Worm (Caenorhabditis elegans) whole organism, L4 larva: ENCODE measurements around the gene mct-4.

Source experiments
- F37D6.2 ChIP-seq: sonication (generic microtip); optimal IDR thresholded peaks from 2 replicates; lab custom pipeline; 2016; ENCODE audit warnings: mild to moderate bottlenecking, missing genetic modification characterization, missing compliant biosample characterization
- Y5F2A.4 ChIP-seq: fragments of 200-800 bp; sonication (Bioruptor generic); optimal IDR thresholded peaks from 2 replicates; lab custom pipeline; 2018; ENCODE audit warnings: mild to moderate bottlenecking, missing genetic modification characterization, missing compliant biosample characterization
- Y75B8A.6 ChIP-seq: fragments of 200-800 bp; sonication (Bioruptor generic); IDR thresholded peaks from 2 replicates; pipeline ENCODE4 v1.3.6; 2022; ENCODE audit warnings: missing genetic modification reagents, missing genetic modification characterization, missing compliant biosample characterization
- ZK337.2 ChIP-seq: fragments of 200-800 bp; sonication (Bioruptor generic); IDR thresholded peaks from 2 replicates; pipeline ENCODE4 v1.3.6; 2022; ENCODE audit warnings: missing genetic modification reagents, missing genetic modification characterization, missing compliant biosample characterization
- ceh-20 ChIP-seq: fragments of 200-800 bp; sonication (Bioruptor generic); IDR thresholded peaks from 2 replicates; pipeline ENCODE4 v1.3.6; 2022; ENCODE audit warnings: missing genetic modification reagents, missing genetic modification characterization, missing compliant biosample characterization
- ceh-82 ChIP-seq: sonication (generic microtip); optimal IDR thresholded peaks from 2 replicates; lab custom pipeline; 2017; ENCODE audit warnings: missing biosample characterization, missing genetic modification characterization
- ctbp-1 ChIP-seq: fragments of 200-800 bp; sonication (Bioruptor generic); IDR thresholded peaks from 2 replicates; pipeline ENCODE4 v1.3.6; 2022; ENCODE audit warnings: missing genetic modification reagents, missing genetic modification characterization, missing compliant biosample characterization
- daf-16 ChIP-seq, 3 experiments: sonication (generic microtip); optimal IDR thresholded peaks; 2 replicates each; lab custom pipeline; 2016 to 2017; ENCODE audit warnings: missing genetic modification characterization in 3 of 3, missing genetic modification reagents in 3 of 3, mild to moderate bottlenecking in 2 of 3, missing compliant biosample characterization in 2 of 3, missing biosample characterization in 1 of 3, moderate library complexity in 1 of 3
- daf-19 ChIP-seq: fragments of 200-800 bp; sonication (Bioruptor generic); conservative IDR thresholded peaks from 2 replicates; pipeline ENCODE4 v1.3.6; 2022; ENCODE audit warnings: missing genetic modification characterization, missing compliant biosample characterization
- daf-8 ChIP-seq: fragments of 200-800 bp; sonication (Bioruptor generic); IDR thresholded peaks from 2 replicates; pipeline ENCODE4 v1.3.6; 2022; ENCODE audit warnings: missing genetic modification characterization, missing compliant biosample characterization
- dmd-8 ChIP-seq: fragments of 200-800 bp; sonication (Bioruptor generic); IDR thresholded peaks from 2 replicates; pipeline ENCODE4 v1.3.6; 2022; ENCODE audit warnings: missing genetic modification characterization, missing compliant biosample characterization
- egl-43 ChIP-seq: fragments of 200-800 bp; sonication (Bioruptor generic); IDR thresholded peaks from 2 replicates; pipeline ENCODE4 v1.3.6; 2022; ENCODE audit warnings: missing genetic modification reagents, missing genetic modification characterization, missing compliant biosample characterization
- hlh-11 ChIP-seq: fragments of 200-800 bp; sonication (Bioruptor generic); optimal IDR thresholded peaks from 2 replicates; lab custom pipeline; 2018; ENCODE audit warnings: mild to moderate bottlenecking, missing genetic modification characterization, missing compliant biosample characterization
- hlh-30 ChIP-seq: sonication (generic microtip); optimal IDR thresholded peaks from 2 replicates; lab custom pipeline; 2017; ENCODE audit warnings: antibody characterized with exemption, mild to moderate bottlenecking, missing genetic modification characterization, missing compliant biosample characterization; ENCODE audit not compliant: insufficient read depth
- hmg-1.1 ChIP-seq: fragments of 200-800 bp; sonication (Bioruptor generic); IDR thresholded peaks from 2 replicates; pipeline ENCODE4 v1.3.6; 2022; ENCODE audit warnings: missing genetic modification reagents, missing genetic modification characterization, missing compliant biosample characterization
- lim-7 ChIP-seq: fragments of 200-800 bp; sonication (Bioruptor generic); IDR thresholded peaks from 2 replicates; pipeline ENCODE4 v1.3.6; 2022; ENCODE audit warnings: missing genetic modification characterization, missing compliant biosample characterization
- lin-1 ChIP-seq: fragments of 200-800 bp; sonication (Bioruptor generic); IDR thresholded peaks from 2 replicates; pipeline ENCODE4 v1.3.6; 2022; ENCODE audit warnings: missing genetic modification reagents, missing genetic modification characterization, missing compliant biosample characterization
- lin-29 ChIP-seq: fragments of 200-800 bp; sonication (Bioruptor generic); IDR thresholded peaks from 2 replicates; pipeline ENCODE4 v1.3.6; 2022; ENCODE audit warnings: missing genetic modification reagents, missing genetic modification characterization, missing compliant biosample characterization
- lsy-2 ChIP-seq, 2 experiments: fragments of 150-350 bp in 1 of 2; sonication (generic microtip) in 1 of 2; optimal IDR thresholded peaks; 2 replicates each; lab custom pipeline; 2014 to 2017; ENCODE audit warnings: missing biosample characterization in 2 of 2, missing genetic modification characterization in 2 of 2
- mdl-1 ChIP-seq, 2 experiments: fragments of 150-350 bp in 1 of 2; sonication (generic microtip) in 1 of 2; optimal IDR thresholded peaks; 2 replicates each; lab custom pipeline; 2014 to 2017; ENCODE audit warnings: missing biosample characterization in 2 of 2, missing genetic modification characterization in 2 of 2
- mdt-29 ChIP-seq: fragments of 200-800 bp; sonication (Bioruptor generic); IDR thresholded peaks from 2 replicates; pipeline ENCODE4 v1.3.6; 2022; ENCODE audit warnings: missing genetic modification reagents, missing genetic modification characterization, missing compliant biosample characterization
- mep-1 ChIP-seq: fragments of 150-350 bp; sonication (generic microtip); optimal IDR thresholded peaks from 3 replicates; lab custom pipeline; 2014; ENCODE audit warnings: missing biosample characterization, missing genetic modification characterization
- mxl-2 ChIP-seq: fragments of 200-800 bp; sonication (Bioruptor generic); conservative IDR thresholded peaks from 2 replicates; pipeline ENCODE4 v1.3.6; 2022; ENCODE audit warnings: missing genetic modification reagents, missing genetic modification characterization, missing compliant biosample characterization
- mxl-3 ChIP-seq: fragments of 200-800 bp; sonication (Bioruptor generic); optimal IDR thresholded peaks from 2 replicates; lab custom pipeline; 2018; ENCODE audit warnings: mild to moderate bottlenecking, missing genetic modification characterization, missing compliant biosample characterization
- nhr-102 ChIP-seq: sonication (generic microtip); optimal IDR thresholded peaks from 2 replicates; lab custom pipeline; 2016; ENCODE audit warnings: mild to moderate bottlenecking, missing genetic modification characterization, moderate library complexity, missing compliant biosample characterization
- nhr-11 ChIP-seq: fragments of 150-350 bp; optimal IDR thresholded peaks from 2 replicates; lab custom pipeline; 2014; ENCODE audit warnings: missing biosample characterization, missing genetic modification characterization
- nhr-237 ChIP-seq: sonication (generic microtip); optimal IDR thresholded peaks from 2 replicates; lab custom pipeline; 2017; ENCODE audit warnings: missing biosample characterization, missing genetic modification characterization
- nhr-28 ChIP-seq: fragments of 150-350 bp; optimal IDR thresholded peaks from 2 replicates; lab custom pipeline; 2014; ENCODE audit warnings: missing biosample characterization, missing genetic modification characterization
- nhr-41 ChIP-seq: fragments of 200-800 bp; sonication (Bioruptor generic); IDR thresholded peaks from 2 replicates; pipeline ENCODE4 v1.3.6; 2022; ENCODE audit warnings: missing genetic modification reagents, missing genetic modification characterization, missing compliant biosample characterization
- nhr-77 ChIP-seq: fragments of 150-350 bp; optimal IDR thresholded peaks from 2 replicates; lab custom pipeline; 2014; ENCODE audit warnings: missing biosample characterization, missing genetic modification characterization
- php-3 ChIP-seq: fragments of 200-800 bp; sonication (Bioruptor generic); IDR thresholded peaks from 2 replicates; pipeline ENCODE4 v1.3.6; 2022; ENCODE audit warnings: missing genetic modification reagents, missing genetic modification characterization, missing compliant biosample characterization
- saeg-2 ChIP-seq: fragments of 200-800 bp; sonication (Bioruptor generic); IDR thresholded peaks from 2 replicates; pipeline ENCODE4 v1.3.6; 2022; ENCODE audit warnings: missing genetic modification reagents, missing genetic modification characterization, missing compliant biosample characterization
- set-16 ChIP-seq: fragments of 200-800 bp; sonication (Bioruptor generic); IDR thresholded peaks from 2 replicates; pipeline ENCODE4 v1.3.6; 2022; ENCODE audit warnings: missing genetic modification reagents, missing genetic modification characterization, missing compliant biosample characterization
- snpc-1.2 ChIP-seq: fragments of 200-800 bp; sonication (Bioruptor generic); IDR thresholded peaks from 2 replicates; pipeline ENCODE4 v1.3.6; 2022; ENCODE audit warnings: missing genetic modification reagents, missing genetic modification characterization, missing compliant biosample characterization
- unc-62 ChIP-seq, 3 experiments: fragments of 150-350 bp in 1 of 3; sonication (generic microtip); optimal IDR thresholded peaks in 2 of 3; peaks in 1 of 3; 1 replicate in 1 of 3; 2 replicates in 2 of 3; lab custom pipeline; 2014 to 2017; ENCODE audit warnings: missing biosample characterization in 3 of 3, missing genetic modification characterization in 3 of 3, missing genetic modification reagents in 3 of 3, missing genotype in 1 of 3
- vab-7 ChIP-seq: fragments of 200-800 bp; sonication (Bioruptor generic); IDR thresholded peaks from 2 replicates; pipeline ENCODE4 v1.3.6; 2022; ENCODE audit warnings: missing genetic modification reagents, missing genetic modification characterization, missing compliant biosample characterization
- zip-11 ChIP-seq: fragments of 200-800 bp; sonication (Bioruptor generic); IDR thresholded peaks from 2 replicates; pipeline ENCODE4 v1.3.6; 2022; ENCODE audit warnings: missing genetic modification characterization, missing compliant biosample characterization
- ztf-11 ChIP-seq: fragments of 150-350 bp; optimal IDR thresholded peaks from 2 replicates; lab custom pipeline; 2014; ENCODE audit warnings: missing biosample characterization, missing genetic modification characterization

Gene mct-4

ce11 chrX:4961681-4962656, 32.4 kb upstream of the mct-4 start (continued):
- no peak for TF ChIP-seq ceh-82 (tag; lab: Kevin White, UChicago)
- no peak for TF ChIP-seq nhr-41 (GFP tag; lab: Robert Waterston, UW)
- no peak for TF ChIP-seq dmd-8
- 0 out of 2 replicates have a peak, but pooled peaks have one; percentile 34 for TF ChIP-seq php-3
- TF ChIP-seq snpc-1.2 (GFP tag; lab: Robert Waterston, UW): no peak
- TF ChIP-seq F37D6.2 (tag; lab: Kevin White, UChicago): peak; percentile 48
- no peak for TF ChIP-seq ZK337.2 (GFP tag; lab: Robert Waterston, UW)
- TF ChIP-seq Y5F2A.4 (GFP tag; lab: Kevin White, UChicago): no peak
- no peak for TF ChIP-seq lin-29
- TF ChIP-seq vab-7 (GFP tag; lab: Robert Waterston, UW): no peak
- no peak for TF ChIP-seq nhr-102 (tag; lab: Kevin White, UChicago)
- peak; percentile 87 for TF ChIP-seq mep-1 (tag; lab: Kevin White, UChicago)
- peak; percentile 39; the same call in 1 of the 2 replicates for TF ChIP-seq ceh-20 (GFP tag; lab: Robert Waterston, UW)
- peak; percentile 60 for TF ChIP-seq nhr-28 (tag; lab: Kevin White, UChicago)
- TF ChIP-seq zip-11: no peak
- peak; percentile 57 for TF ChIP-seq hlh-11
- peak; percentile 76 for TF ChIP-seq ctbp-1 (GFP tag; lab: Robert Waterston, UW)
- TF ChIP-seq mdt-29 (GFP tag; lab: Robert Waterston, UW): no peak
- peak in 1 of 2 experiments; percentile 32 for TF ChIP-seq daf-16 (GFP tag; optimal IDR thresholded peaks at IDR 0.05; lab: Kevin White, UChicago)
- TF ChIP-seq daf-16 (tag; optimal IDR thresholded peaks at IDR 0.05; lab: Kevin White, UChicago): no peak
- peak; percentile 47 for TF ChIP-seq nhr-77 (tag; lab: Kevin White, UChicago)
- TF ChIP-seq Y75B8A.6 (GFP tag; lab: Robert Waterston, UW): no peak
- peak in 1 of 2 experiments; percentile 85 for TF ChIP-seq unc-62 (GFP tag; optimal IDR thresholded peaks at IDR 0.05 in 1 of 2; lab: Kevin White, UChicago)
- no peak for TF ChIP-seq unc-62 (tag; optimal IDR thresholded peaks at IDR 0.05; lab: Kevin White, UChicago)
- TF ChIP-seq nhr-11 (tag; lab: Kevin White, UChicago): peak; percentile 40
- no peak for TF ChIP-seq nhr-237 (tag; lab: Kevin White, UChicago)
- no peak for TF ChIP-seq daf-19 (GFP tag; lab: Robert Waterston, UW)
- peak; percentile 78 for TF ChIP-seq hmg-1.1 (GFP tag; lab: Robert Waterston, UW)
- TF ChIP-seq saeg-2 (GFP tag; lab: Robert Waterston, UW): 0 out of 2 replicates have a peak, but pooled peaks have one; percentile 15
- TF ChIP-seq mxl-2 (GFP tag; lab: Robert Waterston, UW): no peak
- TF ChIP-seq egl-43 (GFP tag; lab: Robert Waterston, UW): peak; percentile 64; the same call in 1 of the 2 replicates
- TF ChIP-seq daf-8 (GFP tag; lab: Robert Waterston, UW): no peak
- TF ChIP-seq hlh-30: peak; percentile 49
- no peak for TF ChIP-seq lim-7 (GFP tag; lab: Robert Waterston, UW)
- TF ChIP-seq lsy-2 (tag; optimal IDR thresholded peaks at IDR 0.05; lab: Kevin White, UChicago): peak; percentile 36 to 62
- no peak for TF ChIP-seq lin-1
- TF ChIP-seq mdl-1 (tag; optimal IDR thresholded peaks at IDR 0.05; lab: Kevin White, UChicago): peak in 1 of 2 experiments; percentile 50
- no peak for TF ChIP-seq ztf-11 (tag; lab: Kevin White, UChicago)
- TF ChIP-seq set-16 (GFP tag; lab: Robert Waterston, UW): peak; percentile 42; the same call in 1 of the 2 replicates
- peak; percentile 64 for TF ChIP-seq mxl-3 (GFP tag; lab: Kevin White, UChicago)
